Fruit fly (Drosophila melanogaster) whole organism, embryonic: ENCODE measurements around the gene CG10011.

Source experiments
- CG13624 ChIP-seq: fragments of 200-800 bp; sonication (Bioruptor generic); optimal IDR thresholded peaks from 2 replicates; lab custom pipeline; 2016; ENCODE audit warnings: missing biosample characterization, missing genetic modification characterization
- Drgx ChIP-seq: fragments of 200-800 bp; sonication (Bioruptor generic); IDR thresholded peaks from 2 replicates; pipeline ENCODE4 v1.3.6; 2022; ENCODE audit warnings: missing biosample characterization, missing genetic modification characterization
- Hmr ChIP-seq: fragments of 200-800 bp; sonication (Bioruptor generic); optimal IDR thresholded peaks from 3 replicates; lab custom pipeline; 2017; ENCODE audit warnings: mild to moderate bottlenecking, missing biosample characterization, missing genetic modification reagents, missing genetic modification characterization
- NK7.1 ChIP-seq: fragments of 200-800 bp; sonication (Bioruptor generic); optimal IDR thresholded peaks from 3 replicates; lab custom pipeline; 2016; ENCODE audit warnings: missing biosample characterization, missing genetic modification characterization
- ac ChIP-seq: fragments of 200-800 bp; sonication (Bioruptor generic); optimal IDR thresholded peaks from 3 replicates; lab custom pipeline; 2017; ENCODE audit warnings: missing biosample characterization, mild to moderate bottlenecking, missing genetic modification characterization
- ara ChIP-seq: fragments of 200-800 bp; sonication (Bioruptor generic); IDR thresholded peaks from 2 replicates; pipeline ENCODE4 v1.3.6; 2022; ENCODE audit warnings: missing biosample characterization, missing genetic modification characterization
- mirr ChIP-seq: fragments of 200-800 bp; sonication (Bioruptor generic); optimal IDR thresholded peaks from 3 replicates; lab custom pipeline; 2018; ENCODE audit warnings: missing biosample characterization, mild to moderate bottlenecking, missing genetic modification characterization
- pan ChIP-seq, 4 experiments: fragments of >200 bp in 3 of 4; fragments of 200-800 bp in 1 of 4; sonication (Bioruptor generic) in 1 of 4; optimal IDR thresholded peaks in 3 of 4; IDR thresholded peaks in 1 of 4; 2 replicates each; pipeline versions ENCODE4 v1.3.6 to Lab custom; 2017 to 2022; ENCODE audit warnings: missing biosample characterization in 2 of 4, missing genetic modification characterization in 2 of 4, mixed read lengths in 1 of 4
- psq ChIP-seq: fragments of 200-800 bp; sonication (Bioruptor generic); optimal IDR thresholded peaks from 2 replicates; lab custom pipeline; 2017; ENCODE audit warnings: missing biosample characterization, missing genetic modification characterization
- vvl ChIP-seq: fragments of 200-800 bp; sonication (Bioruptor generic); IDR thresholded peaks from 2 replicates; pipeline ENCODE4 v1.3.6; 2022; ENCODE audit warnings: missing biosample characterization, missing genetic modification characterization
- wor ChIP-seq: fragments of 200-800 bp; sonication (Bioruptor generic); IDR thresholded peaks from 2 replicates; pipeline ENCODE4 v1.3.6; 2022; ENCODE audit warnings: missing biosample characterization, missing genetic modification characterization

- TF ChIP-seq psq (no peak), ara (GFP tag; lab: Robert Waterston, UW) (no peak), vvl (GFP tag; lab: Robert Waterston, UW) (no peak), wor (GFP tag; lab: Robert Waterston, UW) (no peak), mirr (no peak), CG13624 (GFP tag; lab: Kevin White, UChicago) (no peak), Hmr (GFP tag; lab: Kevin White, UChicago) (peak; percentile 6), NK7.1 (no peak), ac (GFP tag; lab: Kevin White, UChicago) (no peak), Drgx (GFP tag; lab: Robert Waterston, UW) (no peak), pan (optimal IDR thresholded peaks at IDR 0.05; lab: Kevin White, UChicago) (no peak), pan (GFP tag; optimal IDR thresholded peaks at IDR 0.05 in 1 of 2, IDR thresholded peaks at IDR 0.05 in 1 of 2) (no peak)
Measured at dm6 chr3R:28588395-28589050, 46.4 kb downstream of the CG10011 start.
